Fruit fly (Drosophila melanogaster): ENCODE measurements around the gene CG43219.
A peak's percentile ranks its signal among the peaks of the same experiment; 100 is the strongest.

CG43219 gene

DNA sequence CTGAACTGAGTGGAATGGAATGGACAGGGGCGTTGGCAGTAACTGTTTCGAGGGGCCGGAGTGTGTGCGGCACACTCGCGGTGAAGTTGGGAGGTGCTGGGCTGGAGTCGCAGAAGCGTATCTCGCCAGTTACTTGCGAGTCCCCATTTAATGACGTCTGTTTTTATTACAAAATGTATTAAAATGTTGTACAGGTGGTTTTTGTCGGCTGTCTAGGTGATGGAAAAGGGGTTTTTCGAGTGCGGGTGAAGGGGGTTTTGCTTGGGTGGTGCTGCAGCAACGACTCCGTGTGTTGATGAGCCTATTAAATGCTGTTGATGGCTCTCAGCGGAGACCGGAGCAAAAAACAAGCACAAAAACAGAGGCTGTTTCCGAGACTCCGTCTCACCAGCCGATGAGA is 31.2 kb downstream of the CG43219 start (continued):
- TF ChIP-seq CG17912 (GFP tag; optimal IDR thresholded peaks at IDR 0.05) (no peak), nmo (GFP tag; optimal IDR thresholded peaks at IDR 0.05) (no peak), knrl (GFP tag; IDR thresholded peaks at IDR 0.05; ENCODE audit: partially characterized antibody) (no peak), yki (optimal IDR thresholded peaks at IDR 0.05) (no peak), Dll (GFP tag; IDR thresholded peaks at IDR 0.05; ENCODE audit: partially characterized antibody) (0 out of 4 replicates have a peak, but pooled peaks have one; percentile 12), vfl (GFP tag; optimal IDR thresholded peaks at IDR 0.05) (no peak), sug (tag; optimal IDR thresholded peaks at IDR 0.05) (no peak), Nf-YC (tag; optimal IDR thresholded peaks at IDR 0.05) (no peak), CG2889 (GFP tag; IDR thresholded peaks at IDR 0.05) (0 out of 3 replicates have a peak, but pooled peaks have one; percentile 22), psq (GFP tag; optimal IDR thresholded peaks at IDR 0.05) (no peak), ems (GFP tag; optimal IDR thresholded peaks at IDR 0.05) (no peak), ind (GFP tag; optimal IDR thresholded peaks at IDR 0.05) (peak; percentile 14), CG18599 (GFP tag; optimal IDR thresholded peaks at IDR 0.05) (peak; percentile 20), CG1024 (GFP tag; IDR thresholded peaks at IDR 0.05) (no peak), CG9727 (GFP tag; optimal IDR thresholded peaks at IDR 0.05) (no peak), CG18476 (GFP tag; optimal IDR thresholded peaks at IDR 0.05) (no peak), pan (optimal IDR thresholded peaks at IDR 0.05) (no peak), pan (GFP tag; optimal IDR thresholded peaks at IDR 0.05 in 1 of 2, IDR thresholded peaks at IDR 0.05 in 1 of 2) (peak in 1 of 2 experiments; percentile 25), CG11398 (GFP tag; optimal IDR thresholded peaks at IDR 0.05) (no peak), ci (GFP tag; IDR thresholded peaks at IDR 0.05) (0 out of 3 replicates have a peak, but pooled peaks have one; percentile 41), gt (GFP tag; IDR thresholded peaks at IDR 0.05) (no peak), CG2129 (GFP tag; IDR thresholded peaks at IDR 0.05; ENCODE audit: partially characterized antibody) (no peak), Awh (GFP tag; IDR thresholded peaks at IDR 0.05) (0 out of 2 replicates have a peak, but pooled peaks have one; percentile 9), Xrp1 (GFP tag; IDR thresholded peaks at IDR 0.05) (peak; percentile 46; the same call in 1 of the 2 replicates), CG12769 (tag; optimal IDR thresholded peaks at IDR 0.05) (peak; percentile 12), sr (GFP tag; IDR thresholded peaks at IDR 0.05) (no peak), CG33213 (GFP tag; optimal IDR thresholded peaks at IDR 0.05) (no peak), Drgx (GFP tag; IDR thresholded peaks at IDR 0.05) (peak; percentile 41), Fer1 (GFP tag; optimal IDR thresholded peaks at IDR 0.05) (peak; percentile 8), bsh (GFP tag; optimal IDR thresholded peaks at IDR 0.05) (peak; percentile 18 to 42), CG10565 (GFP tag; optimal IDR thresholded peaks at IDR 0.05) (no peak), slbo (GFP tag; IDR thresholded peaks at IDR 0.05) (peak; percentile 33; the same call in 1 of the 2 replicates), Hr78 (GFP tag; optimal IDR thresholded peaks at IDR 0.05) (no peak), tgo (GFP tag; IDR thresholded peaks at IDR 0.05) (no peak), CG18262 (tag; optimal IDR thresholded peaks at IDR 0.05) (peak; percentile 12), Oli (tag; optimal IDR thresholded peaks at IDR 0.05) (peak; percentile 15), hb (GFP tag; IDR thresholded peaks at IDR 0.05; ENCODE audit: partially characterized antibody) (no peak), ftz-f1 (GFP tag; optimal IDR thresholded peaks at IDR 0.05) (no peak), Nf-YB (GFP tag; optimal IDR thresholded peaks at IDR 0.05) (no peak), maf-S (GFP tag; optimal IDR thresholded peaks at IDR 0.05) (no peak), ken (GFP tag; IDR thresholded peaks at IDR 0.05) (0 out of 3 replicates have a peak, but pooled peaks have one; percentile 34), CG16815 (GFP tag; optimal IDR thresholded peaks at IDR 0.05) (no peak), CG30431 (GFP tag; optimal IDR thresholded peaks at IDR 0.05) (no peak), toy (GFP tag; IDR thresholded peaks at IDR 0.05) (no peak), CG3065 (GFP tag; optimal IDR thresholded peaks at IDR 0.05) (no peak), CG17359 (tag; optimal IDR thresholded peaks at IDR 0.05) (peak; percentile 15), NC2β (GFP tag; optimal IDR thresholded peaks at IDR 0.05) (no peak), pros (GFP tag; optimal IDR thresholded peaks at IDR 0.05) (peak; percentile 17), z (GFP tag; IDR thresholded peaks at IDR 0.05) (peak; percentile 81; the same call in 2 of the 3 replicates), al (GFP tag; IDR thresholded peaks at IDR 0.05) (no peak), CG8290 (GFP tag; optimal IDR thresholded peaks at IDR 0.05) (no peak), CG8290 (tag; optimal IDR thresholded peaks at IDR 0.05) (peak in 1 of 2 experiments; percentile 16)

All from whole organism, embryonic.